Worm (Caenorhabditis elegans) whole organism, L1 larva: Measurements from ENCODE around the gene ZC513.14.
A peak's percentile ranks its signal among the peaks of the same experiment; 100 is the strongest.

Experiments
- C16A3.4 ChIP-seq: fragments of 150-350 bp; optimal IDR thresholded peaks from 2 replicates; lab custom pipeline; 2014; ENCODE audit warnings: missing biosample characterization, missing genetic modification characterization
- Y116A8C.19 ChIP-seq: sonication (generic microtip); optimal IDR thresholded peaks from 2 replicates; lab custom pipeline; 2016; ENCODE audit warnings: missing compliant biosample characterization, missing genetic modification characterization, borderline replicate concordance
- aha-1 ChIP-seq: fragments of 150-350 bp; optimal IDR thresholded peaks from 2 replicates; lab custom pipeline; 2014; ENCODE audit warnings: missing biosample characterization, missing genetic modification characterization
- alr-1 ChIP-seq: fragments of 200-800 bp; sonication (Bioruptor generic); optimal IDR thresholded peaks from 2 replicates; lab custom pipeline; 2018; ENCODE audit warnings: borderline replicate concordance, mild to moderate bottlenecking, missing genetic modification characterization, missing compliant biosample characterization
- aly-2 ChIP-seq: fragments of 150-350 bp; optimal IDR thresholded peaks from 2 replicates; lab custom pipeline; 2014; ENCODE audit warnings: missing biosample characterization, missing genetic modification characterization
- ceh-82 ChIP-seq, 3 experiments: fragments of 150-350 bp in 1 of 3; sonication (generic microtip) in 2 of 3; optimal IDR thresholded peaks; 2 replicates each; lab custom pipeline; 2014 to 2017; ENCODE audit warnings: missing biosample characterization in 3 of 3, missing genetic modification characterization in 3 of 3
- ceh-88 ChIP-seq: fragments of 200-800 bp; sonication (Bioruptor generic); IDR thresholded peaks from 2 replicates; pipeline ENCODE4 v1.3.6; 2022; ENCODE audit warnings: missing genetic modification characterization, missing compliant biosample characterization
- ceh-90 ChIP-seq: sonication (generic microtip); optimal IDR thresholded peaks from 2 replicates; lab custom pipeline; 2016; ENCODE audit warnings: missing genetic modification characterization, missing compliant biosample characterization
- ces-1 ChIP-seq: fragments of 150-350 bp; optimal IDR thresholded peaks from 2 replicates; lab custom pipeline; 2014; ENCODE audit warnings: missing biosample characterization, missing genetic modification reagents, missing genetic modification characterization
- dpl-1 ChIP-seq, 3 experiments: fragments of 150-350 bp in 2 of 3; sonication (generic microtip) in 1 of 3; optimal IDR thresholded peaks; 2 replicates each; lab custom pipeline; 2014 to 2017; ENCODE audit warnings: missing biosample characterization in 3 of 3, missing genetic modification characterization in 3 of 3, missing genetic modification reagents in 3 of 3
- efl-1 ChIP-seq, 4 experiments: fragments of 150-350 bp; optimal IDR thresholded peaks in 3 of 4; peaks in 1 of 4; 1 replicate in 1 of 4; 2 replicates in 3 of 4; lab custom pipeline; 2014; ENCODE audit warnings: missing biosample characterization in 2 of 4, missing genetic modification characterization in 2 of 4, missing genetic modification reagents in 2 of 4
- egl-13 ChIP-seq: sonication (generic microtip); optimal IDR thresholded peaks from 2 replicates; lab custom pipeline; 2016; ENCODE audit warnings: missing genotype, missing genetic modification reagents, missing genetic modification characterization, missing compliant biosample characterization
- egl-27 ChIP-seq, 2 experiments: fragments of 150-350 bp in 1 of 2; sonication (generic microtip); optimal IDR thresholded peaks; 3 replicates each; lab custom pipeline; 2017 to 2018; ENCODE audit warnings: missing biosample characterization in 2 of 2, missing genetic modification characterization in 2 of 2, missing genetic modification reagents in 2 of 2
- elt-2 ChIP-seq: sonication (generic microtip); optimal IDR thresholded peaks from 2 replicates; lab custom pipeline; 2016; ENCODE audit warnings: missing genetic modification characterization, mild to moderate bottlenecking, inconsistent platforms, missing compliant biosample characterization, missing genetic modification reagents
- ets-5 ChIP-seq: fragments of 200-800 bp; sonication (Bioruptor generic); IDR thresholded peaks from 2 replicates; pipeline ENCODE4 v1.3.6; 2022; ENCODE audit warnings: missing genetic modification characterization, missing compliant biosample characterization
- fkh-10 ChIP-seq: sonication (generic microtip); optimal IDR thresholded peaks from 2 replicates; lab custom pipeline; 2017; ENCODE audit warnings: missing biosample characterization, missing genetic modification reagents, missing genetic modification characterization
- fkh-4 ChIP-seq: sonication (generic microtip); optimal IDR thresholded peaks from 2 replicates; lab custom pipeline; 2016; ENCODE audit warnings: missing compliant biosample characterization, missing genetic modification characterization, borderline replicate concordance
- hlh-17 ChIP-seq: fragments of 200-800 bp; sonication (Bioruptor generic); optimal IDR thresholded peaks from 2 replicates; lab custom pipeline; 2018; ENCODE audit warnings: missing genetic modification characterization, mild to moderate bottlenecking, missing compliant biosample characterization, moderate library complexity, borderline replicate concordance
- hlh-4 ChIP-seq: sonication (generic microtip); optimal IDR thresholded peaks from 2 replicates; lab custom pipeline; 2016; ENCODE audit warnings: mild to moderate bottlenecking, missing genetic modification characterization, missing compliant biosample characterization
- hpl-2 ChIP-seq: fragments of 150-350 bp; optimal IDR thresholded peaks from 2 replicates; lab custom pipeline; 2014; ENCODE audit warnings: missing biosample characterization, missing genetic modification reagents, missing genetic modification characterization
- jun-1 ChIP-seq: fragments of 150-350 bp; optimal IDR thresholded peaks from 2 replicates; lab custom pipeline; 2014; ENCODE audit warnings: missing biosample characterization, missing genetic modification reagents, missing genetic modification characterization
- lin-13 ChIP-seq: fragments of 150-350 bp; optimal IDR thresholded peaks from 2 replicates; lab custom pipeline; 2014; ENCODE audit warnings: missing biosample characterization, missing genetic modification reagents, missing genetic modification characterization
- lin-35 ChIP-seq, 2 experiments: fragments of 150-350 bp; optimal IDR thresholded peaks; 2 replicates each; lab custom pipeline; 2014; ENCODE audit warnings: missing biosample characterization in 2 of 2, missing genetic modification characterization in 2 of 2, missing genetic modification reagents in 2 of 2
- lir-3 ChIP-seq: sonication (generic microtip); optimal IDR thresholded peaks from 2 replicates; lab custom pipeline; 2016; ENCODE audit warnings: mild to moderate bottlenecking, missing genetic modification characterization, moderate library complexity, missing compliant biosample characterization; ENCODE audit not compliant: poor library complexity
- lsy-2 ChIP-seq, 2 experiments: fragments of 150-350 bp; optimal IDR thresholded peaks; 2 replicates each; lab custom pipeline; 2014; ENCODE audit warnings: missing biosample characterization in 2 of 2, missing genetic modification characterization in 2 of 2
- mdl-1 ChIP-seq, 2 experiments: fragments of 150-350 bp; optimal IDR thresholded peaks; 2 replicates each; lab custom pipeline; 2014 to 2017; ENCODE audit warnings: missing biosample characterization in 2 of 2, missing genetic modification characterization in 2 of 2, inconsistent platforms in 1 of 2
- mef-2 ChIP-seq: fragments of 150-350 bp; optimal IDR thresholded peaks from 2 replicates; lab custom pipeline; 2014; ENCODE audit warnings: missing biosample characterization, missing genetic modification characterization
- nhr-11 ChIP-seq: fragments of 150-350 bp; optimal IDR thresholded peaks from 2 replicates; lab custom pipeline; 2014; ENCODE audit warnings: missing biosample characterization, missing genetic modification characterization
- nhr-12 ChIP-seq: sonication (generic microtip); optimal IDR thresholded peaks from 2 replicates; lab custom pipeline; 2017; ENCODE audit warnings: missing biosample characterization, missing genetic modification characterization
- nhr-20 ChIP-seq: sonication (generic microtip); optimal IDR thresholded peaks from 2 replicates; lab custom pipeline; 2016; ENCODE audit warnings: mild to moderate bottlenecking, missing genetic modification characterization, missing compliant biosample characterization
- nhr-237 ChIP-seq: fragments of 150-350 bp; optimal IDR thresholded peaks from 2 replicates; lab custom pipeline; 2014; ENCODE audit warnings: missing biosample characterization, missing genetic modification characterization
- nhr-28 ChIP-seq: fragments of 150-350 bp; optimal IDR thresholded peaks from 2 replicates; lab custom pipeline; 2014; ENCODE audit warnings: missing biosample characterization, missing genetic modification characterization
- nhr-71 ChIP-seq: sonication (generic microtip); optimal IDR thresholded peaks from 2 replicates; lab custom pipeline; 2016; ENCODE audit warnings: mild to moderate bottlenecking, missing genetic modification characterization, moderate library complexity, missing compliant biosample characterization
- nhr-77 ChIP-seq: fragments of 150-350 bp; optimal IDR thresholded peaks from 2 replicates; lab custom pipeline; 2014; ENCODE audit warnings: missing biosample characterization, missing genetic modification characterization
- nhr-85 ChIP-seq: sonication (generic microtip); peaks from one replicate; lab custom pipeline; 2016; ENCODE audit warnings: missing genetic modification characterization, inconsistent platforms, missing compliant biosample characterization
- nhr-90 ChIP-seq: sonication (generic microtip); optimal IDR thresholded peaks from 2 replicates; lab custom pipeline; 2016; ENCODE audit warnings: mild to moderate bottlenecking, missing genetic modification characterization, missing compliant biosample characterization; ENCODE audit not compliant: poor library complexity
- pag-3 ChIP-seq: sonication (generic microtip); optimal IDR thresholded peaks from 2 replicates; lab custom pipeline; 2017; ENCODE audit warnings: missing genetic modification characterization, mild to moderate bottlenecking, missing compliant biosample characterization, antibody characterized with exemption, borderline replicate concordance; ENCODE audit not compliant: insufficient read depth
- pax-3 ChIP-seq: fragments of 200-800 bp; sonication (Bioruptor generic); optimal IDR thresholded peaks from 2 replicates; lab custom pipeline; 2018; ENCODE audit warnings: mild to moderate bottlenecking, missing genetic modification characterization, moderate library complexity, missing compliant biosample characterization
- rnt-1 ChIP-seq: sonication (generic microtip); optimal IDR thresholded peaks from 2 replicates; lab custom pipeline; 2016; ENCODE audit warnings: mild to moderate bottlenecking, missing genetic modification characterization, moderate library complexity, missing compliant biosample characterization
- skn-1 ChIP-seq: fragments of 150-350 bp; optimal IDR thresholded peaks from 2 replicates; lab custom pipeline; 2014; ENCODE audit warnings: missing biosample characterization, missing genetic modification characterization
- snu-23 ChIP-seq: sonication (generic microtip); optimal IDR thresholded peaks from 2 replicates; lab custom pipeline; 2016; ENCODE audit warnings: missing genetic modification characterization, missing compliant biosample characterization
- sup-37 ChIP-seq: fragments of 200-800 bp; sonication (Bioruptor generic); optimal IDR thresholded peaks from 2 replicates; lab custom pipeline; 2018; ENCODE audit warnings: mild to moderate bottlenecking, missing genetic modification characterization, missing compliant biosample characterization
- tbx-2 ChIP-seq: sonication (generic microtip); optimal IDR thresholded peaks from 2 replicates; lab custom pipeline; 2016; ENCODE audit warnings: missing genetic modification characterization, missing compliant biosample characterization
- unc-130 ChIP-seq: fragments of 150-350 bp; optimal IDR thresholded peaks from 2 replicates; lab custom pipeline; 2017; ENCODE audit warnings: missing biosample characterization, missing genetic modification characterization, inconsistent platforms
- unc-86 ChIP-seq: sonication (generic microtip); optimal IDR thresholded peaks from 2 replicates; lab custom pipeline; 2016; ENCODE audit warnings: missing genetic modification characterization, missing compliant biosample characterization
- unc-98 ChIP-seq: fragments of 200-800 bp; sonication (Bioruptor generic); IDR thresholded peaks from 2 replicates; pipeline ENCODE4 v1.3.6; 2022; ENCODE audit warnings: missing genetic modification characterization, missing compliant biosample characterization
- vab-15 ChIP-seq: sonication (generic microtip); optimal IDR thresholded peaks from 2 replicates; lab custom pipeline; 2017; ENCODE audit warnings: missing genotype, mild to moderate bottlenecking, missing genetic modification characterization, missing compliant biosample characterization
- xbp-1 ChIP-seq: sonication (generic microtip); optimal IDR thresholded peaks from 2 replicates; lab custom pipeline; 2016; ENCODE audit warnings: missing genetic modification characterization, missing compliant biosample characterization
- zip-4 ChIP-seq: fragments of 200-800 bp; sonication (Bioruptor generic); optimal IDR thresholded peaks from 2 replicates; lab custom pipeline; 2018; ENCODE audit warnings: mild to moderate bottlenecking, missing genetic modification characterization, moderate library complexity, missing compliant biosample characterization
- ztf-11 ChIP-seq, 2 experiments: sonication (generic microtip); optimal IDR thresholded peaks; 2 replicates each; lab custom pipeline; 2016 to 2017; ENCODE audit warnings: missing genetic modification characterization in 2 of 2, missing biosample characterization in 1 of 2, missing compliant biosample characterization in 1 of 2

Gene ZC513.14

ce11 chrV:8000929-8001513 lies 34.8 kb downstream of the ZC513.14 start, which contains the start of gene Y97E10AR.1 (continued):
- TF ChIP-seq nhr-20 (tag; lab: Kevin White, UChicago), result peak; percentile 76
- TF ChIP-seq C16A3.4 (tag; lab: Kevin White, UChicago), result peak; percentile 73
- TF ChIP-seq snu-23, result peak; percentile 81
- TF ChIP-seq lir-3 (tag; lab: Kevin White, UChicago), result peak; percentile 70
- TF ChIP-seq egl-27 (tag; optimal IDR thresholded peaks at IDR 0.05; lab: Kevin White, UChicago), result peak in 1 of 2 experiments; percentile 50
- TF ChIP-seq pax-3 (tag; lab: Kevin White, UChicago), result no peak
- no peak for TF ChIP-seq aly-2
- peak; percentile 75 for TF ChIP-seq pag-3 (tag; lab: Kevin White, UChicago)
- TF ChIP-seq unc-86 (tag; lab: Kevin White, UChicago), result peak; percentile 90
- peak; percentile 66 to 68 for TF ChIP-seq efl-1 (optimal IDR thresholded peaks at IDR 0.05; lab: Kevin White, UChicago)
- TF ChIP-seq efl-1 (GFP tag; optimal IDR thresholded peaks at IDR 0.05 in 1 of 2; lab: Kevin White, UChicago), result peak; percentile 50 to 96
- TF ChIP-seq jun-1 (tag; lab: Kevin White, UChicago), result peak; percentile 48
- TF ChIP-seq ets-5, result no peak
- no peak for TF ChIP-seq vab-15
- peak in 2 of 3 experiments; percentile 17 to 68 for TF ChIP-seq ceh-82 (tag; optimal IDR thresholded peaks at IDR 0.05; lab: Kevin White, UChicago)
- TF ChIP-seq sup-37 (GFP tag; lab: Kevin White, UChicago), result no peak
- TF ChIP-seq egl-13 (tag; lab: Kevin White, UChicago), result peak; percentile 73
- peak; percentile 22 for TF ChIP-seq zip-4 (GFP tag; lab: Kevin White, UChicago)
- peak; percentile 81 for TF ChIP-seq elt-2
- TF ChIP-seq unc-98, result no peak
- peak; percentile 57 for TF ChIP-seq nhr-85 (tag; lab: Kevin White, UChicago)
- TF ChIP-seq hpl-2, result no peak
- peak; percentile 47 for TF ChIP-seq skn-1 (tag; lab: Kevin White, UChicago)
- peak; percentile 45 for TF ChIP-seq fkh-4 (tag; lab: Kevin White, UChicago)
- TF ChIP-seq unc-130 (tag; lab: Kevin White, UChicago), result no peak
- no peak for TF ChIP-seq alr-1
- peak in 1 of 2 experiments; percentile 41 for TF ChIP-seq ztf-11 (tag; optimal IDR thresholded peaks at IDR 0.05; lab: Kevin White, UChicago)
- TF ChIP-seq nhr-71 (tag; lab: Kevin White, UChicago), result peak; percentile 91
- TF ChIP-seq fkh-10 (GFP tag; lab: Kevin White, UChicago), result peak; percentile 57
- TF ChIP-seq ces-1 (GFP tag; lab: Kevin White, UChicago), result no peak
- TF ChIP-seq aha-1, result no peak
- TF ChIP-seq dpl-1 (GFP tag; optimal IDR thresholded peaks at IDR 0.05; lab: Kevin White, UChicago), result peak; percentile 43 to 58 (median 49)
- TF ChIP-seq tbx-2, result peak; percentile 80
- TF ChIP-seq mef-2 (tag; lab: Kevin White, UChicago), result peak; percentile 70
- peak; percentile 77 for TF ChIP-seq nhr-77
- TF ChIP-seq lin-13 (GFP tag; lab: Kevin White, UChicago), result peak; percentile 50
- peak; percentile 17 to 79 for TF ChIP-seq mdl-1 (tag; optimal IDR thresholded peaks at IDR 0.05; lab: Kevin White, UChicago)
- TF ChIP-seq hlh-17 (GFP tag; lab: Kevin White, UChicago), result no peak
- peak; percentile 40 to 64 for TF ChIP-seq lin-35 (GFP tag; optimal IDR thresholded peaks at IDR 0.05; lab: Kevin White, UChicago)
- peak; percentile 70 for TF ChIP-seq rnt-1
- TF ChIP-seq nhr-237 (tag; lab: Kevin White, UChicago), result no peak
- peak; percentile 49 for TF ChIP-seq nhr-11 (tag; lab: Kevin White, UChicago)
- peak; percentile 29; the same call in 1 of the 2 replicates for TF ChIP-seq ceh-88 (GFP tag; lab: Robert Waterston, UW)
- TF ChIP-seq hlh-4 (tag; lab: Kevin White, UChicago), result no peak
- no peak for TF ChIP-seq nhr-12
- TF ChIP-seq Y116A8C.19 (tag; lab: Kevin White, UChicago), result no peak
- peak; percentile 67 for TF ChIP-seq xbp-1 (tag; lab: Kevin White, UChicago)
- no peak for TF ChIP-seq ceh-90
- TF ChIP-seq lsy-2 (tag; optimal IDR thresholded peaks at IDR 0.05; lab: Kevin White, UChicago), result peak; percentile 68 to 89
- TF ChIP-seq nhr-90, result no peak
- no peak for TF ChIP-seq nhr-28 (tag; lab: Kevin White, UChicago)
